Worm (Caenorhabditis elegans): ENCODE measurements around the gene R03G8.1.

R03G8.1 gene

DNA sequence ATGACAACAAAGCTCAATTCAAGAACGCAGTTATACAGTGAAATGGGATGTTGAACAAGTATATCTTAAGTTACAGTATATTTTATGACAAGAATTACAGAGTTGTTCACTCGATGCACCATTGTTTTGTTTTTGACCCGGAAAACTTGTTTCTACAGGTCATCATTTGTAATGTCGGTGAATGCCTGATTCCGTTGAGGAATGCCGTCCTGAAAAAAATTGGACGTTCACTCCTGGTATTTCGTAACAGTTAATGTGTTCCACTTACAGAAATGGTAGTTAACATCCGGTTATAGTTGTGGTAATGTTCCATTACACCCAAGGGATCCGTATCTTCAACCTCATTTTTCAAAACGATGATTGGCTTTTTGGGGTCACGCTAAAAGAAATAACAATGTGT, 32.0 kb downstream of the R03G8.1 start:
- no peak for TF ChIP-seq elt-3 (tag; optimal IDR thresholded peaks at IDR 0.05)
- no peak for TF ChIP-seq pha-4 (tag; optimal IDR thresholded peaks at IDR 0.05)
- no peak for TF ChIP-seq ceh-28 (tag; optimal IDR thresholded peaks at IDR 0.05)
- TF ChIP-seq lin-15B (tag; optimal IDR thresholded peaks at IDR 0.05), result no peak
- no peak for TF ChIP-seq R02D3.7 (tag; optimal IDR thresholded peaks at IDR 0.05)
- no peak for TF ChIP-seq sea-2 (GFP tag; optimal IDR thresholded peaks at IDR 0.05)
- no peak for TF ChIP-seq hmg-11 (tag; optimal IDR thresholded peaks at IDR 0.05)
- TF ChIP-seq ZK546.5 (tag; optimal IDR thresholded peaks at IDR 0.05), result no peak
- TF ChIP-seq aly-2 (tag; optimal IDR thresholded peaks at IDR 0.05), result no peak
- TF ChIP-seq ceh-82 (tag; optimal IDR thresholded peaks at IDR 0.05), result no peak
- no peak for TF ChIP-seq nhr-23 (tag; optimal IDR thresholded peaks at IDR 0.05)
- TF ChIP-seq nfya-1 (tag; optimal IDR thresholded peaks at IDR 0.05; ENCODE audit: insufficient read depth), result no peak
- TF ChIP-seq snpc-4 (tag; optimal IDR thresholded peaks at IDR 0.05), result no peak
- TF ChIP-seq unc-39 (tag; optimal IDR thresholded peaks at IDR 0.05), result no peak
- TF ChIP-seq nhr-67 (tag; optimal IDR thresholded peaks at IDR 0.05), result no peak
- no peak for TF ChIP-seq tbx-2 (tag; optimal IDR thresholded peaks at IDR 0.05)
- TF ChIP-seq jun-1 (tag; optimal IDR thresholded peaks at IDR 0.05), result no peak
- TF ChIP-seq lin-39 (tag; optimal IDR thresholded peaks at IDR 0.05), result no peak

DNA sequence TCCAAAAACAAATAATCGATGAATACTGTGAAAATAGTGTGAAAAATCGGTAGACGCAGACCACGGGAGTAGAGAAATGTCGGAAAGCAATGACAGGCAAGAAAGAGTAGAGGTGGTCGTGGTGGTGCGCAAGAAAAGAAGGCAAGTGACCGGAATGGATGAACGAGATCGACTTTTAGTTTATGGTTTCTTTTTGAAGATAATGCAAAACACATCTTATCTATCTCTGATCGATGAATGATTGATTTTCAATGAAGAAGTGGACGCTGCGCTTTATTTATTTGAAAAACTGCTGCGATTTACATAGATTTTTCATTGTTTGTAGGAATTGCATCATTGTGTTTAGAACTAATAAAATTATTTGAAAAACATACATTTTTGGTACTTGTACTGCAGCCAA, 35.5 kb downstream of the R03G8.1 start:
- no peak for TF ChIP-seq pqm-1 (tag; optimal IDR thresholded peaks at IDR 0.05)
- TF ChIP-seq unc-39 (tag; optimal IDR thresholded peaks at IDR 0.05), result no peak
- TF ChIP-seq elt-1 (tag; optimal IDR thresholded peaks at IDR 0.05), result peak; percentile 73
- TF ChIP-seq R02D3.7 (tag; optimal IDR thresholded peaks at IDR 0.05), result no peak
- peak; percentile 38 for TF ChIP-seq nhr-43 (tag; optimal IDR thresholded peaks at IDR 0.05; ENCODE audit: poor library complexity, severe bottlenecking)
- TF ChIP-seq hmg-11 (tag; optimal IDR thresholded peaks at IDR 0.05), result no peak
- no peak for TF ChIP-seq nhr-28 (tag; optimal IDR thresholded peaks at IDR 0.05)
- no peak for TF ChIP-seq aly-2 (tag; optimal IDR thresholded peaks at IDR 0.05)
- TF ChIP-seq nhr-67 (tag; optimal IDR thresholded peaks at IDR 0.05), result no peak
- no peak for TF ChIP-seq daf-12 (tag; optimal IDR thresholded peaks at IDR 0.05)
- no peak for TF ChIP-seq nhr-12 (tag; optimal IDR thresholded peaks at IDR 0.05)
- TF ChIP-seq fos-1 (tag; optimal IDR thresholded peaks at IDR 0.05), result no peak
- no peak for TF ChIP-seq zag-1 (tag; optimal IDR thresholded peaks at IDR 0.05)
- TF ChIP-seq lin-39 (tag; optimal IDR thresholded peaks at IDR 0.05), result no peak
- TF ChIP-seq ztf-11 (tag; optimal IDR thresholded peaks at IDR 0.05), result no peak
- TF ChIP-seq mml-1 (tag; optimal IDR thresholded peaks at IDR 0.05), result no peak
- TF ChIP-seq ceh-82 (tag; optimal IDR thresholded peaks at IDR 0.05), result no peak
- no peak for TF ChIP-seq ceh-16 (tag; optimal IDR thresholded peaks at IDR 0.05)
- peak; percentile 54 for TF ChIP-seq nhr-23 (tag; optimal IDR thresholded peaks at IDR 0.05)
- TF ChIP-seq lsy-12 (tag; optimal IDR thresholded peaks at IDR 0.05), result no peak
- TF ChIP-seq nfya-1 (tag; optimal IDR thresholded peaks at IDR 0.05; ENCODE audit: insufficient read depth), result no peak
- TF ChIP-seq nhr-76 (tag; optimal IDR thresholded peaks at IDR 0.05), result no peak
- TF ChIP-seq skn-1 (tag; optimal IDR thresholded peaks at IDR 0.05), result no peak
- TF ChIP-seq nhr-25 (tag; optimal IDR thresholded peaks at IDR 0.05), result peak; percentile 36

DNA sequence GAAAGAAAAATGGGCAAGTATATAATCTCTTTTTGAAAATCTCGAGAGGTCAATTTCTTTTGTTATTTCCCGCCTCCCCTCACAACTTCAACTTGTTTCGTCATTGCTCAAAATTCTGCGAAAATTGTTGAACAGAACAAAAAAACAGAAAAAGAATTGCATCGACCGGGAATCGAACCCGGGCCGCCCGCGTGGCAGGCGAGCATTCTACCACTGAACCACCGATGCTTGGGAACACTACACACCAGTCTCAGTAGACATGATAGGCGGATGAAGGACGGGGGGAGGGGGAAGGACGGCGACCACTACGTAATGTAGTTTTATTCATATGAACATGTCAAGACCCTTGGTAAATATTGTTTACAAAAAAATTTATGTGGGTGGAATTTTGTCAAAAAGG, 36.7 kb downstream of the R03G8.1 start:
- TF ChIP-seq unc-39 (tag; optimal IDR thresholded peaks at IDR 0.05) (no peak), nhr-23 (tag; optimal IDR thresholded peaks at IDR 0.05) (peak; percentile 48), unc-62 (GFP tag; optimal IDR thresholded peaks at IDR 0.05) (no peak), ama-1 (optimal IDR thresholded peaks at IDR 0.05) (peak; percentile 53), R02D3.7 (tag; optimal IDR thresholded peaks at IDR 0.05) (no peak), nhr-43 (tag; optimal IDR thresholded peaks at IDR 0.05; ENCODE audit: poor library complexity, severe bottlenecking) (peak; percentile 49), nfya-1 (tag; optimal IDR thresholded peaks at IDR 0.05; ENCODE audit: insufficient read depth) (peak; percentile 62), ceh-82 (tag; optimal IDR thresholded peaks at IDR 0.05) (no peak), hmg-11 (tag; optimal IDR thresholded peaks at IDR 0.05) (peak; percentile 61), elt-2 (tag; optimal IDR thresholded peaks at IDR 0.05) (peak; percentile 65), ztf-11 (tag; optimal IDR thresholded peaks at IDR 0.05) (no peak), ztf-4 (tag; optimal IDR thresholded peaks at IDR 0.05) (no peak), snpc-4 (tag; optimal IDR thresholded peaks at IDR 0.05) (peak; percentile 63), skn-1 (tag; optimal IDR thresholded peaks at IDR 0.05) (no peak), nhr-67 (tag; optimal IDR thresholded peaks at IDR 0.05) (no peak), elt-3 (tag; optimal IDR thresholded peaks at IDR 0.05) (peak in 1 of 3 experiments; percentile 48), zag-1 (tag; optimal IDR thresholded peaks at IDR 0.05) (no peak), tbx-2 (tag; optimal IDR thresholded peaks at IDR 0.05) (peak; percentile 14), nhr-28 (tag; optimal IDR thresholded peaks at IDR 0.05) (no peak), ceh-9 (tag; optimal IDR thresholded peaks at IDR 0.05) (no peak), mdl-1 (tag; optimal IDR thresholded peaks at IDR 0.05) (no peak), nhr-11 (tag; optimal IDR thresholded peaks at IDR 0.05) (no peak), lin-39 (tag; optimal IDR thresholded peaks at IDR 0.05) (peak; percentile 69), lin-15B (tag; optimal IDR thresholded peaks at IDR 0.05) (no peak), daf-12 (tag; optimal IDR thresholded peaks at IDR 0.05) (no peak), nhr-25 (tag; optimal IDR thresholded peaks at IDR 0.05) (peak; percentile 65), pha-4 (tag; optimal IDR thresholded peaks at IDR 0.05) (peak; percentile 74), elt-1 (tag; optimal IDR thresholded peaks at IDR 0.05) (no peak), sea-2 (GFP tag; optimal IDR thresholded peaks at IDR 0.05) (no peak), nhr-77 (tag; optimal IDR thresholded peaks at IDR 0.05) (no peak), fkh-10 (GFP tag; optimal IDR thresholded peaks at IDR 0.05) (no peak), jun-1 (tag; optimal IDR thresholded peaks at IDR 0.05) (peak; percentile 53), lsy-12 (tag; optimal IDR thresholded peaks at IDR 0.05) (peak; percentile 82)
